Worm (Caenorhabditis elegans) whole organism, midembryonic: ENCODE data around the gene C44B7.7.

Source experiments
- T22C8.4 ChIP-seq: fragments of 200-800 bp; sonication (Bioruptor generic); IDR thresholded peaks from 2 replicates; pipeline ENCODE4 v1.3.6; 2022; ENCODE audit warnings: missing genetic modification characterization, missing compliant biosample characterization
- cog-1 ChIP-seq: sonication (generic microtip); optimal IDR thresholded peaks from 2 replicates; lab custom pipeline; 2016; ENCODE audit warnings: missing genetic modification characterization, missing compliant biosample characterization
- flt-1 ChIP-seq: fragments of 200-800 bp; sonication (Bioruptor generic); IDR thresholded peaks from 2 replicates; pipeline ENCODE4 v1.3.6; 2022; ENCODE audit warnings: missing genetic modification characterization, missing compliant biosample characterization
- klf-2 ChIP-seq: fragments of 200-800 bp; sonication (Bioruptor generic); conservative IDR thresholded peaks from 2 replicates; pipeline ENCODE4 v1.3.6; 2022; ENCODE audit warnings: missing genetic modification reagents, missing genetic modification characterization, missing compliant biosample characterization
- med-1 ChIP-seq: sonication (generic microtip); optimal IDR thresholded peaks from 2 replicates; lab custom pipeline; 2017; ENCODE audit warnings: missing genetic modification characterization, mild to moderate bottlenecking, missing compliant biosample characterization, antibody characterized with exemption, missing genetic modification reagents; ENCODE audit not compliant: insufficient read depth
- ref-1 ChIP-seq: fragments of 200-800 bp; sonication (Bioruptor generic); conservative IDR thresholded peaks from 2 replicates; pipeline ENCODE4 v1.3.6; 2022; ENCODE audit warnings: missing genetic modification reagents, missing genetic modification characterization, missing compliant biosample characterization
- tab-1 ChIP-seq: fragments of 200-800 bp; sonication (Bioruptor generic); IDR thresholded peaks from 2 replicates; pipeline ENCODE4 v1.3.6; 2022; ENCODE audit warnings: missing genetic modification characterization, missing compliant biosample characterization
- ztf-23 ChIP-seq: fragments of 200-800 bp; sonication (Bioruptor generic); IDR thresholded peaks from 2 replicates; pipeline ENCODE4 v1.3.6; 2022; ENCODE audit warnings: missing genetic modification reagents, missing genetic modification characterization, missing compliant biosample characterization
- ztf-29 ChIP-seq: fragments of 200-800 bp; sonication (Bioruptor generic); IDR thresholded peaks from 2 replicates; pipeline ENCODE4 v1.3.6; 2022; ENCODE audit warnings: missing genetic modification reagents, missing genetic modification characterization, missing compliant biosample characterization

Gene C44B7.7

ce11 chrII:6853059-6853466, 26.9 kb downstream of the C44B7.7 start:
- TF ChIP-seq med-1 (GFP tag; lab: Kevin White, UChicago) (peak; percentile 88), ztf-23 (GFP tag; lab: Robert Waterston, UW) (peak; percentile 88), T22C8.4 (GFP tag; lab: Robert Waterston, UW) (peak; percentile 88), ztf-29 (GFP tag; lab: Robert Waterston, UW) (peak; percentile 87), flt-1 (peak; percentile 98), ref-1 (GFP tag; lab: Robert Waterston, UW) (peak; percentile 87), tab-1 (GFP tag; lab: Robert Waterston, UW) (peak; percentile 95), klf-2 (GFP tag; lab: Robert Waterston, UW) (peak; percentile 81), cog-1 (tag; lab: Kevin White, UChicago) (peak; percentile 74)

DNA sequence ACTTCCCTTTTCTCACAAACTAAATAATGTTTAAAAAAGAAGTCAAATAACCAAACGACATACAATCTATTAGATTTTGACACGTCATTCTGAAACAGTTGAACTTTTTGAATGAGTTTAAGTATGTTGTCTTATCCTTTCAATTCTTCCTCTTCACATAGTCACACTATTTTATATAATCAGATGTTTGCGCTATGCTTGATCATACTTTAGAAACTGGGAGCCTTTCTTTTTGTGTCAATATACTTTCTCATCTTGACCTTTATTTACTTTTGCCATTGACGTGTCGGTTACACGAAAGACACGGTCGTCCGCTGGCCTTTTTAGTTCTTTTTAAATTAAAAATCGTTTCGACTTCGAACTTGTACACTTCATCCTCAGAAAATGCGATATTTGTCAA, 28.0 kb downstream of the C44B7.7 start, which contains the start of gene C04A2.15:
Gene C04A2.15 (plus strand): TSS at position 299 of the 400 bp plus-strand sequence.
- no peak for TF ChIP-seq tab-1 (GFP tag; lab: Robert Waterston, UW)
- no peak for TF ChIP-seq ztf-29 (GFP tag; lab: Robert Waterston, UW)
- no peak for TF ChIP-seq ztf-23 (GFP tag; lab: Robert Waterston, UW)
- no peak for TF ChIP-seq cog-1 (tag; lab: Kevin White, UChicago)
- no peak for TF ChIP-seq med-1 (GFP tag; lab: Kevin White, UChicago)
- no peak for TF ChIP-seq T22C8.4 (GFP tag; lab: Robert Waterston, UW)
- TF ChIP-seq flt-1, result no peak
- no peak for TF ChIP-seq klf-2 (GFP tag; lab: Robert Waterston, UW)
- TF ChIP-seq ref-1 (GFP tag; lab: Robert Waterston, UW), result no peak

DNA sequence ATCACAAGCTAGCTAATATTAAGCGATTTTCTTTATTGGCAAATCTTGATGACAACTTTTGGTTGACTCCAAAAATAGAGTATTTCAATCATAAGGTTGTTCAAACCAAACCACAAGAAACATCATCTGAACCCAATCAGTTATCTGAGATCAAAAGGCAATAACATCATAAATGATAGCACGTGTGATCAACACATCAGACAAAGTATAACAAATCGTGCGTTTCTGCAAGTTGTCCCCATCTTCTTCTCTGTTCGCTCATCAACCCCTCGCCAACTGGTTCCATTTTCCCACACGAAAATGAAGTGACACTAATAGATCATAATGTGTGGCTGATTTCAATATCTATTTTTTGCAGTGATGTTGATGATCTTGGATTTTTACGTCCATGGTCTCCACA, 30.7 kb downstream of the C44B7.7 start:
- TF ChIP-seq ztf-23 (GFP tag; lab: Robert Waterston, UW), result no peak

- no peak for TF ChIP-seq T22C8.4 (GFP tag; lab: Robert Waterston, UW)
Observed at ce11 chrII:6847917-6848379, 32.0 kb downstream of the C44B7.7 start, which contains the start of gene tbc-6. TSS of gene tbc-6 (plus strand) at chrII:6848124.

DNA sequence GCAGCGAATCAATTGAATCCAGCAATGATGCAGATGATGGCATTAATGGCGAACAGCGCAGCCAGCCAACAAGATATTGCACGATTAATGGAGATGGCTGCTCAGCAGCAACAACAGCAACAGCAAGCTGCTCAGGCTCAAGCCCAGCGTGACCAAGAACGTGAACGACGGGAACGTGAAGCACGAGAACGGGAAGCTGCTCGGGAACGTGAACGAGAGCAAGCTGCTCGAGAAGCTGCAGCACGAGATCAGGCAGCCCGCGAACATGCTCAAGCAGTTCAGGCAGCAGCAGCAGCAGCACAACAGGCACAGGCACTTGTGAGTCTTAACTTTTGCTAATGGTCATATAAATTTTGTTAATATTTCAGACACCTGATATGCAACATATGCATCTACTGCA, 33.2 kb downstream of the C44B7.7 start:
- no peak for TF ChIP-seq ref-1 (GFP tag; lab: Robert Waterston, UW)
- TF ChIP-seq T22C8.4 (GFP tag; lab: Robert Waterston, UW), result no peak
- no peak for TF ChIP-seq cog-1 (tag; lab: Kevin White, UChicago)
- TF ChIP-seq ztf-29 (GFP tag; lab: Robert Waterston, UW), result no peak
- TF ChIP-seq tab-1 (GFP tag; lab: Robert Waterston, UW), result no peak
- TF ChIP-seq ztf-23 (GFP tag; lab: Robert Waterston, UW), result no peak
- TF ChIP-seq klf-2 (GFP tag; lab: Robert Waterston, UW), result no peak
- no peak for TF ChIP-seq med-1 (GFP tag; lab: Kevin White, UChicago)
- TF ChIP-seq flt-1, result no peak

- TF ChIP-seq klf-2 (GFP tag; lab: Robert Waterston, UW) (no peak), med-1 (GFP tag; lab: Kevin White, UChicago) (no peak), flt-1 (no peak), ztf-29 (GFP tag; lab: Robert Waterston, UW) (no peak), ztf-23 (GFP tag; lab: Robert Waterston, UW) (no peak), tab-1 (GFP tag; lab: Robert Waterston, UW) (no peak), T22C8.4 (GFP tag; lab: Robert Waterston, UW) (no peak), cog-1 (tag; lab: Kevin White, UChicago) (no peak), ref-1 (GFP tag; lab: Robert Waterston, UW) (no peak)
Observed at ce11 chrII:6845006-6845459, 34.9 kb downstream of the C44B7.7 start.

DNA sequence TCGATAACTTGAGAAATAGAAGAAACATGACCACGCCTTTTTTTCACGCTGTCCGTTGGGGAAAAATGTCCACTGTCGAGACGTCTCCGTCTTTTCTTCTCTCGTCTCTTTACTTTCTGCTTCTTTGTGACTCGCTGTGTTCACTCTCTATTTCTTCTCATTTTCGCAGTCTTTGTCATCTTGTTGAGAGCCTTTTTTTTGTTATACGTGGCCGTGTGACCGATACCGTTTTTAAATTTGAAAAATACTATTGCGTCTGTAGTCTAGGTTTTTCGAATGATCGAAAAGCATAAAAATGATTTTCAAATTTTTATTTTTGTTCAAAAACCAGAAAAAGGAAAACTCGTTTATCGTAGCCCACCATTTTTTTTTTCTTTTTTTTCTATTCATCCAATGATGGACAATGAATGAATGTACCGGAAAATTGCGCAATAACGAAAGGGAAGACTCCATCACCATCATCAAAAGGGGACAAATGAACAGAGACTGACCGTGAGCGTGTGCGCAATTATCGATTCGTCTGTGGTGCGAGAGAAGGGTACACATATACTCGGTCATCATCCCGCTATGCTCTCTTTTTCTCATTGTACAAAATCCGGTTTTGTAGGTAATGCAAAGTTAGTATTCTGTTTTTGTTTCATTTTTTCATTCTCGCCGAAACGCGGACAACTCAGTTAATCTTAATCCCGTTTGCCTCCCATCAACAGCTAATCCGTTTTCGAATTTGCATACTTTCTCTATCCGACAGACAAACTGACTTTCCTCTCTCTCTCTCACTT, 35.6 kb downstream of the C44B7.7 start:
- peak; percentile 65 for TF ChIP-seq T22C8.4 (GFP tag; lab: Robert Waterston, UW)
- TF ChIP-seq ref-1 (GFP tag; lab: Robert Waterston, UW), result no peak
- no peak for TF ChIP-seq med-1 (GFP tag; lab: Kevin White, UChicago)
- TF ChIP-seq ztf-23 (GFP tag; lab: Robert Waterston, UW), result no peak
- TF ChIP-seq flt-1, result no peak
- TF ChIP-seq klf-2 (GFP tag; lab: Robert Waterston, UW), result no peak
- no peak for TF ChIP-seq ztf-29 (GFP tag; lab: Robert Waterston, UW)
- TF ChIP-seq tab-1 (GFP tag; lab: Robert Waterston, UW), result no peak

ce11 chrII:6843680-6844079, 36.3 kb downstream of the C44B7.7 start:
- TF ChIP-seq flt-1, result peak; percentile 55; the same call in 1 of the 2 replicates
- no peak for TF ChIP-seq klf-2 (GFP tag; lab: Robert Waterston, UW)

DNA sequence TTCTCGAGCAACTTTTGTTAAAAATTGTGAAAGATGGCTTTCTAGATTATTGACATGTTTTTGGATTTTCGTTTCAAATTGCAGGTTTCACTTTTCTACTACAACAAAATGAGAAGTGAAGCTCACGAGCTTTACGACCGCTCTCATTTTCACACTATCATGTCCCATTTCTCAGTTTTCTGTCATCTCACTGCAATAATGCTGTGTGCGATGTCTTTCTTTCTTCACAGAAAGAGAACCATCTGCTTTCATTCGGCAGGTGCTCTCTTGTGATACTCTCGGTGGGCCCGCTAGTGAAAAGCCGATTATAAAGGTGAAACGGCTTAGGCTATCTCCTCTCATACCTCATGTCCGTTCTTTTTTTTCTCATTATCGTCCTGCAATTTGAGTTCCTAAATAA, 36.8 kb downstream of the C44B7.7 start:
- TF ChIP-seq ref-1 (GFP tag; lab: Robert Waterston, UW) (no peak), ztf-23 (GFP tag; lab: Robert Waterston, UW) (no peak), med-1 (GFP tag; lab: Kevin White, UChicago) (no peak), klf-2 (GFP tag; lab: Robert Waterston, UW) (no peak), flt-1 (0 out of 2 replicates have a peak, but pooled peaks have one; percentile 14), T22C8.4 (GFP tag; lab: Robert Waterston, UW) (no peak), cog-1 (tag; lab: Kevin White, UChicago) (no peak), tab-1 (GFP tag; lab: Robert Waterston, UW) (no peak), ztf-29 (GFP tag; lab: Robert Waterston, UW) (0 out of 2 replicates have a peak, but pooled peaks have one; percentile 43)
